Worm (Caenorhabditis elegans) whole organism, young adult: ENCODE measurements around the gene mccc-2.

ENCODE experiments used
- B0261.1 ChIP-seq: sonication (generic microtip); optimal IDR thresholded peaks from 2 replicates; lab custom pipeline; 2016; ENCODE audit warnings: mild to moderate bottlenecking, missing genetic modification characterization, moderate library complexity, missing compliant biosample characterization
- C06A6.2 ChIP-seq: fragments of 200-800 bp; sonication (Bioruptor generic); conservative IDR thresholded peaks from 2 replicates; pipeline ENCODE4 v1.3.6; 2022; ENCODE audit warnings: missing genetic modification characterization, missing compliant biosample characterization
- F33H1.4 ChIP-seq: fragments of 200-800 bp; sonication (Bioruptor generic); IDR thresholded peaks from 2 replicates; pipeline ENCODE4 v1.3.6; 2022; ENCODE audit warnings: missing genetic modification reagents, missing genetic modification characterization, missing compliant biosample characterization
- F49E8.2 ChIP-seq: sonication (generic microtip); optimal IDR thresholded peaks from 3 replicates; lab custom pipeline; 2017; ENCODE audit warnings: missing genetic modification characterization, mild to moderate bottlenecking, missing compliant biosample characterization, antibody characterized with exemption, moderate library complexity; ENCODE audit not compliant: insufficient read depth
- F57A8.1 ChIP-seq: fragments of 200-800 bp; sonication (Bioruptor generic); optimal IDR thresholded peaks from 2 replicates; lab custom pipeline; 2018; ENCODE audit warnings: mild to moderate bottlenecking, missing genetic modification characterization, moderate library complexity, missing compliant biosample characterization
- K12H6.12 ChIP-seq: fragments of 200-800 bp; sonication (Bioruptor generic); optimal IDR thresholded peaks from 2 replicates; lab custom pipeline; 2018; ENCODE audit warnings: mild to moderate bottlenecking, missing genetic modification characterization, missing compliant biosample characterization
- Y53G8AR.9 ChIP-seq: fragments of 200-800 bp; sonication (Bioruptor generic); conservative IDR thresholded peaks from 2 replicates; pipeline ENCODE4 v1.3.6; 2022; ENCODE audit warnings: missing genetic modification reagents, missing genetic modification characterization, missing compliant biosample characterization
- Y79H2A.3 ChIP-seq: fragments of 200-800 bp; sonication (Bioruptor generic); conservative IDR thresholded peaks from 2 replicates; pipeline ENCODE4 v1.3.6; 2022; ENCODE audit warnings: missing genetic modification reagents, missing genetic modification characterization, missing compliant biosample characterization
- akir-1 ChIP-seq: fragments of 200-800 bp; sonication (Bioruptor generic); optimal IDR thresholded peaks from 2 replicates; lab custom pipeline; 2018; ENCODE audit warnings: mild to moderate bottlenecking, missing genetic modification characterization, moderate library complexity, missing compliant biosample characterization
- ama-1 ChIP-seq, 3 experiments: fragments of 150-350 bp in 1 of 3; sonication (generic microtip) in 2 of 3; optimal IDR thresholded peaks; 2 replicates each; lab custom pipeline; 2014 to 2018; ENCODE audit warnings: missing biosample characterization in 2 of 3, missing genetic modification characterization in 2 of 3, missing genetic modification reagents in 2 of 3
- bed-1 ChIP-seq: fragments of 200-800 bp; sonication (Bioruptor generic); IDR thresholded peaks from 2 replicates; pipeline ENCODE4 v1.3.6; 2022; ENCODE audit warnings: missing genetic modification reagents, missing genetic modification characterization, missing compliant biosample characterization
- bed-2 ChIP-seq: fragments of 200-800 bp; sonication (Bioruptor generic); IDR thresholded peaks from 2 replicates; pipeline ENCODE4 v1.3.6; 2022; ENCODE audit warnings: missing genetic modification reagents, missing genetic modification characterization, missing compliant biosample characterization
- ccch-3 ChIP-seq: fragments of 200-800 bp; sonication (Bioruptor generic); optimal IDR thresholded peaks from 2 replicates; lab custom pipeline; 2018; ENCODE audit warnings: mild to moderate bottlenecking, missing genetic modification characterization, missing compliant biosample characterization
- cebp-1 ChIP-seq, 2 experiments: fragments of 200-800 bp in 1 of 2; sonication (Bioruptor generic) in 1 of 2; sonication (generic microtip) in 1 of 2; IDR thresholded peaks in 1 of 2; optimal IDR thresholded peaks in 1 of 2; 2 replicates each; pipeline versions ENCODE4 v1.3.6 to Lab custom; 2017 to 2022; ENCODE audit warnings: missing compliant biosample characterization in 2 of 2, missing genetic modification characterization in 2 of 2, mild to moderate bottlenecking in 1 of 2, missing genetic modification reagents in 1 of 2, moderate library complexity in 1 of 2
- cebp-2 ChIP-seq: fragments of 200-800 bp; sonication (Bioruptor generic); IDR thresholded peaks from 2 replicates; pipeline ENCODE4 v1.3.6; 2022; ENCODE audit warnings: missing genetic modification characterization, missing compliant biosample characterization
- ceh-40 ChIP-seq: fragments of 200-800 bp; sonication (Bioruptor generic); IDR thresholded peaks from 2 replicates; pipeline ENCODE4 v1.3.6; 2022; ENCODE audit warnings: missing genetic modification characterization, missing compliant biosample characterization
- ceh-79 ChIP-seq: sonication (generic microtip); optimal IDR thresholded peaks from 2 replicates; lab custom pipeline; 2017; ENCODE audit warnings: mild to moderate bottlenecking, missing genetic modification characterization, missing compliant biosample characterization
- chd-7 ChIP-seq: sonication (generic microtip); optimal IDR thresholded peaks from 2 replicates; lab custom pipeline; 2016; ENCODE audit warnings: mild to moderate bottlenecking, missing genetic modification characterization, moderate library complexity, missing compliant biosample characterization
- die-1 ChIP-seq: sonication (generic microtip); optimal IDR thresholded peaks from 2 replicates; lab custom pipeline; 2016; ENCODE audit warnings: missing genotype, mild to moderate bottlenecking, missing genetic modification characterization, missing compliant biosample characterization
- dox-1 ChIP-seq: fragments of 200-800 bp; sonication (Bioruptor generic); IDR thresholded peaks from 2 replicates; pipeline ENCODE4 v1.3.6; 2022; ENCODE audit warnings: missing genetic modification reagents, missing genetic modification characterization, missing compliant biosample characterization
- egl-18 ChIP-seq: fragments of 200-800 bp; sonication (Bioruptor generic); IDR thresholded peaks from 2 replicates; pipeline ENCODE4 v1.3.6; 2022; ENCODE audit warnings: missing genetic modification reagents, missing genetic modification characterization, missing compliant biosample characterization
- egrh-3 ChIP-seq: fragments of 200-800 bp; sonication (Bioruptor generic); IDR thresholded peaks from 2 replicates; pipeline ENCODE4 v1.3.6; 2022; ENCODE audit warnings: missing genetic modification reagents, missing genetic modification characterization, missing compliant biosample characterization
- hmg-20 ChIP-seq: fragments of 200-800 bp; sonication (Bioruptor generic); IDR thresholded peaks from 2 replicates; pipeline ENCODE4 v1.3.6; 2022; ENCODE audit warnings: missing genetic modification reagents, missing genetic modification characterization, missing compliant biosample characterization
- lag-1 ChIP-seq: fragments of 200-800 bp; sonication (Bioruptor generic); IDR thresholded peaks from 2 replicates; pipeline ENCODE4 v1.3.6; 2022; ENCODE audit warnings: missing genetic modification reagents, missing genetic modification characterization, missing compliant biosample characterization
- lin-26 ChIP-seq: fragments of 200-800 bp; sonication (Bioruptor generic); IDR thresholded peaks from 2 replicates; pipeline ENCODE4 v1.3.6; 2022; ENCODE audit warnings: missing genetic modification reagents, missing genetic modification characterization, missing compliant biosample characterization
- lin-54 ChIP-seq: fragments of 200-800 bp; sonication (Bioruptor generic); optimal IDR thresholded peaks from 2 replicates; lab custom pipeline; 2018; ENCODE audit warnings: mild to moderate bottlenecking, missing genetic modification characterization, missing compliant biosample characterization
- lsy-27 ChIP-seq: sonication (generic microtip); optimal IDR thresholded peaks from 2 replicates; lab custom pipeline; 2017; ENCODE audit warnings: missing genetic modification characterization, mild to moderate bottlenecking, missing compliant biosample characterization, antibody characterized with exemption, missing genotype, borderline replicate concordance; ENCODE audit not compliant: insufficient read depth
- madf-10 ChIP-seq: sonication (generic microtip); optimal IDR thresholded peaks from 2 replicates; lab custom pipeline; 2016; ENCODE audit warnings: mild to moderate bottlenecking, missing genetic modification characterization, missing compliant biosample characterization
- madf-6 ChIP-seq: fragments of 200-800 bp; sonication (Bioruptor generic); IDR thresholded peaks from 2 replicates; pipeline ENCODE4 v1.3.6; 2022; ENCODE audit warnings: missing genetic modification reagents, missing genetic modification characterization, missing compliant biosample characterization
- madf-8 ChIP-seq: fragments of 200-800 bp; sonication (Bioruptor generic); conservative IDR thresholded peaks from 2 replicates; pipeline ENCODE4 v1.3.6; 2022; ENCODE audit warnings: missing genetic modification reagents, missing genetic modification characterization, missing compliant biosample characterization
- nhr-120 ChIP-seq: fragments of 200-800 bp; sonication (Bioruptor generic); IDR thresholded peaks from 2 replicates; pipeline ENCODE4 v1.3.6; 2022; ENCODE audit warnings: missing genetic modification characterization, missing compliant biosample characterization
- nhr-179 ChIP-seq: sonication (generic microtip); optimal IDR thresholded peaks from 2 replicates; lab custom pipeline; 2016; ENCODE audit warnings: mild to moderate bottlenecking, missing genetic modification characterization, missing compliant biosample characterization
- nhr-80 ChIP-seq: sonication (generic microtip); optimal IDR thresholded peaks from 2 replicates; lab custom pipeline; 2016; ENCODE audit warnings: missing genetic modification characterization, missing compliant biosample characterization
- nhr-90 ChIP-seq: sonication (generic microtip); optimal IDR thresholded peaks from 2 replicates; lab custom pipeline; 2016; ENCODE audit warnings: missing genotype, mild to moderate bottlenecking, missing genetic modification characterization, missing compliant biosample characterization
- snpc-1.3 ChIP-seq: sonication (generic microtip); optimal IDR thresholded peaks from 2 replicates; lab custom pipeline; 2017; ENCODE audit warnings: missing genetic modification characterization, mild to moderate bottlenecking, missing compliant biosample characterization, antibody characterized with exemption, moderate library complexity, missing genotype, missing genetic modification reagents; ENCODE audit not compliant: insufficient read depth
- snpc-4 ChIP-seq, 5 experiments: fragments of 150-350 bp in 1 of 5; sonication (generic microtip) in 4 of 5; optimal IDR thresholded peaks; 2 replicates each; lab custom pipeline; 2014 to 2018; ENCODE audit warnings: missing genetic modification characterization in 5 of 5, missing biosample characterization in 3 of 5, antibody characterized with exemption in 2 of 5, mild to moderate bottlenecking in 2 of 5, missing compliant biosample characterization in 2 of 5, missing genotype in 2 of 5, moderate library complexity in 2 of 5, missing genetic modification reagents in 1 of 5
- somi-1 ChIP-seq: fragments of 200-800 bp; sonication (Bioruptor generic); optimal IDR thresholded peaks from 2 replicates; lab custom pipeline; 2018; ENCODE audit warnings: mild to moderate bottlenecking, missing genetic modification characterization, missing compliant biosample characterization
- tbp1 ChIP-seq: fragments of 200-800 bp; sonication (Bioruptor generic); optimal IDR thresholded peaks from 2 replicates; lab custom pipeline; 2018; ENCODE audit warnings: mild to moderate bottlenecking, missing genetic modification characterization, missing compliant biosample characterization
- unc-130 ChIP-seq: sonication (generic microtip); optimal IDR thresholded peaks from 2 replicates; lab custom pipeline; 2016; ENCODE audit warnings: missing genetic modification reagents, missing genetic modification characterization, missing compliant biosample characterization
- unc-62 ChIP-seq: fragments of 150-350 bp; optimal IDR thresholded peaks from 2 replicates; lab custom pipeline; 2014; ENCODE audit warnings: missing biosample characterization, missing genetic modification reagents, missing genetic modification characterization
- xnd-1 ChIP-seq: sonication (generic microtip); optimal IDR thresholded peaks from 2 replicates; lab custom pipeline; 2016; ENCODE audit warnings: missing genotype, missing genetic modification reagents, missing genetic modification characterization, missing compliant biosample characterization
- zim-3 ChIP-seq: sonication (generic microtip); optimal IDR thresholded peaks from 2 replicates; lab custom pipeline; 2017; ENCODE audit warnings: mild to moderate bottlenecking, missing genetic modification characterization, moderate library complexity, missing compliant biosample characterization
- ztf-18 ChIP-seq: sonication (generic microtip); optimal IDR thresholded peaks from 2 replicates; lab custom pipeline; 2016; ENCODE audit warnings: missing genotype, mild to moderate bottlenecking, missing genetic modification characterization, missing compliant biosample characterization

Gene mccc-2

ce11 chrIII:9053263-9053662 is 35.9 kb downstream of the mccc-2 start:
- TF ChIP-seq ama-1 (optimal IDR thresholded peaks at IDR 0.05; lab: Kevin White, UChicago) (peak; percentile 87), ama-1 (GFP tag; optimal IDR thresholded peaks at IDR 0.05; lab: Kevin White, UChicago) (no peak), akir-1 (no peak), tbp1 (GFP tag; lab: Kevin White, UChicago) (peak; percentile 11), lin-26 (GFP tag; lab: Robert Waterston, UW) (peak; percentile 19; the same call in 1 of the 2 replicates)

- TF ChIP-seq madf-10 (tag; lab: Kevin White, UChicago) (no peak), C06A6.2 (GFP tag; lab: Robert Waterston, UW) (0 out of 2 replicates have a peak, but pooled peaks have one; percentile 10), lin-26 (GFP tag; lab: Robert Waterston, UW) (0 out of 2 replicates have a peak, but pooled peaks have one; percentile 53), F33H1.4 (no peak), lin-54 (GFP tag; lab: Kevin White, UChicago) (peak; percentile 49), nhr-80 (tag; lab: Kevin White, UChicago) (peak; percentile 49), lag-1 (GFP tag; lab: Robert Waterston, UW) (no peak), chd-7 (peak; percentile 76), akir-1 (no peak), ceh-40 (peak; percentile 72; the same call in 1 of the 2 replicates), unc-62 (GFP tag; lab: Kevin White, UChicago) (no peak), dox-1 (GFP tag; lab: Robert Waterston, UW) (peak; percentile 80), zim-3 (tag; lab: Kevin White, UChicago) (no peak), K12H6.12 (tag; lab: Kevin White, UChicago) (peak; percentile 29), nhr-179 (no peak), ama-1 (optimal IDR thresholded peaks at IDR 0.05; lab: Kevin White, UChicago) (peak; percentile 80), ama-1 (GFP tag; optimal IDR thresholded peaks at IDR 0.05; lab: Kevin White, UChicago) (no peak), die-1 (peak; percentile 31), hmg-20 (no peak), ccch-3 (GFP tag; lab: Kevin White, UChicago) (no peak), F49E8.2 (tag; lab: Kevin White, UChicago) (no peak), xnd-1 (tag; lab: Kevin White, UChicago) (no peak), F57A8.1 (GFP tag; lab: Kevin White, UChicago) (no peak), unc-130 (GFP tag; lab: Kevin White, UChicago) (no peak), nhr-120 (GFP tag; lab: Robert Waterston, UW) (no peak), lsy-27 (tag; lab: Kevin White, UChicago) (no peak), snpc-1.3 (no peak), egrh-3 (GFP tag; lab: Robert Waterston, UW) (0 out of 2 replicates have a peak, but pooled peaks have one; percentile 19), Y53G8AR.9 (GFP tag; lab: Robert Waterston, UW) (no peak), snpc-4 (GFP tag; optimal IDR thresholded peaks at IDR 0.05; lab: Kevin White, UChicago) (no peak), snpc-4 (tag; optimal IDR thresholded peaks at IDR 0.05; lab: Kevin White, UChicago) (peak in 1 of 4 experiments; percentile 54), somi-1 (GFP tag; lab: Kevin White, UChicago) (no peak), ztf-18 (no peak), bed-1 (no peak), bed-2 (GFP tag; lab: Robert Waterston, UW) (no peak), B0261.1 (no peak), madf-6 (GFP tag; lab: Robert Waterston, UW) (0 out of 2 replicates have a peak, but pooled peaks have one; percentile 11), egl-18 (GFP tag; lab: Robert Waterston, UW) (0 out of 2 replicates have a peak, but pooled peaks have one; percentile 21), Y79H2A.3 (no peak), nhr-90 (tag; lab: Kevin White, UChicago) (peak; percentile 45), cebp-1 (GFP tag; IDR thresholded peaks at IDR 0.05; lab: Robert Waterston, UW) (no peak), cebp-1 (tag; optimal IDR thresholded peaks at IDR 0.05; lab: Kevin White, UChicago) (peak; percentile 70), cebp-2 (GFP tag; lab: Robert Waterston, UW) (peak; percentile 68; the same call in 1 of the 2 replicates), ceh-79 (peak; percentile 38), madf-8 (GFP tag; lab: Robert Waterston, UW) (no peak)
Measured at ce11 chrIII:9052371-9052978, 36.7 kb downstream of the mccc-2 start.
